Fruit fly (Drosophila melanogaster) S2 (cell line): ENCODE data around the gene Ssl1.

Experiments used
- CG8478 ChIP-seq: fragments of >200 bp; optimal IDR thresholded peaks from 2 replicates; lab custom pipeline; 2018
- CTCF ChIP-seq, 2 experiments: fragments of >200 bp; optimal IDR thresholded peaks; 2 replicates each; lab custom pipeline; 2018

DNA sequence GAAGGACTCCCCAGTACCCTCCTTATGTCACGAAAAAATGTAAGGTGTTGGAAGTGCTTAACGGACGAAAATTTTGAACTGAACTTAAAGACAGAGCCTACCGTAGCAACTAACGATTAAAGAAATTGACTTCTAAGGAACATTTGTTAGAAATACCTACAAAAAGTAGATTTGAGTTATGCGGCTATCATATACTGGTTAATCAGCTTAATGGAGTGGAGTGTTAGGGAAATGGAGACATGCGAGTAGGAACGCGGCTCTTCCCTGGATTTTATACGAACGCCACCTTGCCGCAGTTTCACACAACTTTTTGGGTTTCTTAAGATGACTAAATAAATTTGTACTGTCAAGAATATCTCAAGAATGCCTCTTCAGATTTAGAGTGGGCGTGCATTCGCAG, 25.5 kb upstream of the Ssl1 start, which contains the start of gene CG32462:
- no peak for TF ChIP-seq CTCF (optimal IDR thresholded peaks at IDR 0.05; lab: Kevin White, UChicago)
- no peak for TF ChIP-seq CG8478 (lab: Kevin White, UChicago)
